Fruit fly (Drosophila melanogaster) whole organism, embryonic: ENCODE results near the gene CG16953.

Experiments
- Bdp1 ChIP-seq: fragments of 200-800 bp; sonication (Bioruptor generic); optimal IDR thresholded peaks from 3 replicates; lab custom pipeline; 2016; ENCODE audit warnings: missing biosample characterization, missing genetic modification characterization
- Bgb ChIP-seq: fragments of 200-800 bp; sonication (Bioruptor generic); IDR thresholded peaks from 2 replicates; pipeline ENCODE4 v1.3.6; 2022; ENCODE audit warnings: missing biosample characterization, missing genetic modification characterization; ENCODE audit not compliant: partially characterized antibody
- CG10209 ChIP-seq: fragments of 200-800 bp; sonication (Bioruptor generic); optimal IDR thresholded peaks from 3 replicates; lab custom pipeline; 2017; ENCODE audit warnings: missing biosample characterization, mild to moderate bottlenecking, missing genetic modification characterization, missing genetic modification reagents
- CG1024 ChIP-seq: fragments of 200-800 bp; sonication (Bioruptor generic); IDR thresholded peaks from 2 replicates; pipeline ENCODE4 v1.3.6; 2022; ENCODE audit warnings: missing biosample characterization, missing genetic modification characterization
- CG10267 ChIP-seq: fragments of 200-800 bp; sonication (Bioruptor generic); optimal IDR thresholded peaks from 2 replicates; lab custom pipeline; 2018; ENCODE audit warnings: missing biosample characterization, mild to moderate bottlenecking, missing genetic modification characterization, moderate library complexity
- CG10274 ChIP-seq: fragments of 200-800 bp; sonication (Bioruptor generic); optimal IDR thresholded peaks from 3 replicates; lab custom pipeline; 2017; ENCODE audit warnings: missing biosample characterization, mild to moderate bottlenecking, missing genetic modification characterization
- CG10543 ChIP-seq: fragments of 200-800 bp; sonication (Bioruptor generic); optimal IDR thresholded peaks from 3 replicates; lab custom pipeline; 2017; ENCODE audit warnings: missing biosample characterization, mild to moderate bottlenecking, missing genetic modification characterization, moderate library complexity
- CG11247 ChIP-seq: fragments of 200-800 bp; sonication (Bioruptor generic); IDR thresholded peaks from 2 replicates; pipeline ENCODE4 v1.3.6; 2022; ENCODE audit warnings: missing biosample characterization, missing genetic modification characterization
- CG11560 ChIP-seq: fragments of 200-800 bp; sonication (Bioruptor generic); IDR thresholded peaks from 3 replicates; pipeline ENCODE4 v1.3.6; 2022; ENCODE audit warnings: missing biosample characterization, missing genetic modification characterization
- CG11696 ChIP-seq: fragments of 200-800 bp; sonication (Bioruptor generic); IDR thresholded peaks from 2 replicates; pipeline ENCODE4 v1.3.6; 2022; ENCODE audit warnings: missing biosample characterization, missing genetic modification characterization
- CG12659 ChIP-seq: fragments of 200-800 bp; sonication (Bioruptor generic); optimal IDR thresholded peaks from 3 replicates; lab custom pipeline; 2017; ENCODE audit warnings: mild to moderate bottlenecking, missing biosample characterization, missing genetic modification reagents, missing genetic modification characterization
- CG13624 ChIP-seq: fragments of 200-800 bp; sonication (Bioruptor generic); optimal IDR thresholded peaks from 2 replicates; lab custom pipeline; 2016; ENCODE audit warnings: missing biosample characterization, missing genetic modification characterization
- CG18262 ChIP-seq: fragments of 200-800 bp; optimal IDR thresholded peaks from 3 replicates; lab custom pipeline; 2019; ENCODE audit warnings: missing biosample characterization, mild to moderate bottlenecking, missing genetic modification characterization, moderate library complexity
- CG3847 ChIP-seq: fragments of 200-800 bp; sonication (Bioruptor generic); IDR thresholded peaks from 2 replicates; pipeline ENCODE4 v1.3.6; 2022; ENCODE audit warnings: missing biosample characterization, missing genetic modification characterization
- CG6813 ChIP-seq: fragments of 200-800 bp; sonication (Bioruptor generic); optimal IDR thresholded peaks from 2 replicates; lab custom pipeline; 2017; ENCODE audit warnings: missing biosample characterization, missing genetic modification characterization, mild to moderate bottlenecking, moderate library complexity, missing genetic modification reagents
- CG7786 ChIP-seq: fragments of 200-800 bp; sonication (Bioruptor generic); optimal IDR thresholded peaks from 2 replicates; lab custom pipeline; 2016; ENCODE audit warnings: missing biosample characterization, missing genetic modification characterization
- CG7987 ChIP-seq: fragments of 200-800 bp; sonication (Bioruptor generic); optimal IDR thresholded peaks from 2 replicates; lab custom pipeline; 2018; ENCODE audit warnings: missing biosample characterization, mild to moderate bottlenecking, missing genetic modification characterization, moderate library complexity
- CG9727 ChIP-seq: fragments of 200-800 bp; sonication (Bioruptor generic); optimal IDR thresholded peaks from 3 replicates; lab custom pipeline; 2017; ENCODE audit warnings: missing biosample characterization, mild to moderate bottlenecking, missing genetic modification characterization
- CHES-1-like ChIP-seq: fragments of 200-800 bp; sonication (Bioruptor generic); optimal IDR thresholded peaks from 2 replicates; lab custom pipeline; 2016; ENCODE audit warnings: missing biosample characterization, missing genetic modification characterization
- Camta ChIP-seq: fragments of 200-800 bp; sonication (Bioruptor generic); optimal IDR thresholded peaks from 2 replicates; lab custom pipeline; 2016; ENCODE audit warnings: missing biosample characterization, missing genetic modification characterization
- Dfd ChIP-seq, 2 experiments: fragments of >200 bp; optimal IDR thresholded peaks; 2 replicates each; lab custom pipeline; 2017; ENCODE audit warnings: missing biosample characterization in 2 of 2, missing genetic modification characterization in 2 of 2
- Fer1 ChIP-seq: fragments of 200-800 bp; sonication (Bioruptor generic); optimal IDR thresholded peaks from 2 replicates; lab custom pipeline; 2017; ENCODE audit warnings: missing biosample characterization, mild to moderate bottlenecking, missing genetic modification characterization
- Lim3 ChIP-seq: fragments of 200-800 bp; sonication (Bioruptor generic); IDR thresholded peaks from 2 replicates; pipeline ENCODE4 v1.3.6; 2022; ENCODE audit warnings: missing biosample characterization, missing genetic modification characterization
- Lpt ChIP-seq: fragments of >200 bp; optimal IDR thresholded peaks from 2 replicates; lab custom pipeline; 2018; ENCODE audit warnings: missing biosample characterization, missing genetic modification characterization
- NC2β ChIP-seq: fragments of 200-800 bp; sonication (Bioruptor generic); optimal IDR thresholded peaks from 2 replicates; lab custom pipeline; 2016; ENCODE audit warnings: missing biosample characterization, missing genetic modification characterization
- NFAT ChIP-seq: fragments of 200-800 bp; sonication (Bioruptor generic); IDR thresholded peaks from 2 replicates; pipeline ENCODE4 v1.3.6; 2022; ENCODE audit warnings: missing biosample characterization, missing genetic modification characterization
- Ravus ChIP-seq: fragments of 200-800 bp; sonication (Bioruptor generic); IDR thresholded peaks from 2 replicates; pipeline ENCODE4 v1.3.6; 2022; ENCODE audit warnings: missing biosample characterization, missing genetic modification characterization
- Spps ChIP-seq: fragments of 200-800 bp; sonication (Bioruptor generic); optimal IDR thresholded peaks from 2 replicates; lab custom pipeline; 2018; ENCODE audit warnings: missing biosample characterization, mild to moderate bottlenecking, missing genetic modification characterization
- Ssrp ChIP-seq: fragments of 200-800 bp; sonication (Bioruptor generic); optimal IDR thresholded peaks from 2 replicates; lab custom pipeline; 2018; ENCODE audit warnings: missing biosample characterization, mild to moderate bottlenecking, missing genetic modification characterization, moderate library complexity
- TFAM ChIP-seq: fragments of 200-800 bp; sonication (Bioruptor generic); optimal IDR thresholded peaks from 2 replicates; lab custom pipeline; 2017; ENCODE audit warnings: missing biosample characterization, missing genetic modification characterization, inconsistent platforms
- Tbp ChIP-seq: fragments of >200 bp; optimal IDR thresholded peaks from 2 replicates; lab custom pipeline; 2018; ENCODE audit warnings: missing biosample characterization, missing genetic modification characterization
- ac ChIP-seq: fragments of 200-800 bp; sonication (Bioruptor generic); optimal IDR thresholded peaks from 3 replicates; lab custom pipeline; 2017; ENCODE audit warnings: missing biosample characterization, mild to moderate bottlenecking, missing genetic modification characterization
- ato ChIP-seq: fragments of 200-800 bp; sonication (Bioruptor generic); IDR thresholded peaks from 2 replicates; pipeline ENCODE4 v1.3.6; 2022; ENCODE audit warnings: missing biosample characterization, missing genetic modification characterization; ENCODE audit not compliant: partially characterized antibody
- cad ChIP-seq: fragments of >200 bp; optimal IDR thresholded peaks from 2 replicates; lab custom pipeline; 2017; ENCODE audit warnings: missing biosample characterization, missing genetic modification characterization
- crol ChIP-seq: fragments of 200-800 bp; sonication (Bioruptor generic); IDR thresholded peaks from 2 replicates; pipeline ENCODE4 v1.3.6; 2022; ENCODE audit warnings: missing biosample characterization, missing genetic modification characterization
- danr ChIP-seq: fragments of 200-800 bp; sonication (Bioruptor generic); IDR thresholded peaks from 2 replicates; pipeline ENCODE4 v1.3.6; 2022; ENCODE audit warnings: missing biosample characterization, missing genetic modification characterization
- dpn ChIP-seq, 2 experiments: fragments of 200-800 bp; sonication (Bioruptor generic); optimal IDR thresholded peaks; 3 replicates each; lab custom pipeline; 2016; ENCODE audit warnings: missing biosample characterization in 2 of 2, missing genetic modification characterization in 2 of 2
- en ChIP-seq: fragments of 200-800 bp; sonication (Bioruptor generic); optimal IDR thresholded peaks from 2 replicates; lab custom pipeline; 2016; ENCODE audit warnings: missing biosample characterization, missing genetic modification characterization
- eve ChIP-seq, 2 experiments: fragments of >200 bp; optimal IDR thresholded peaks; 2 replicates each; lab custom pipeline; 2017; ENCODE audit warnings: missing biosample characterization in 2 of 2, missing genetic modification characterization in 2 of 2
- grn ChIP-seq: fragments of 200-800 bp; sonication (Bioruptor generic); optimal IDR thresholded peaks from 3 replicates; lab custom pipeline; 2017; ENCODE audit warnings: missing biosample characterization, missing genetic modification characterization
- gsb-n ChIP-seq: fragments of 200-800 bp; sonication (Bioruptor generic); optimal IDR thresholded peaks from 3 replicates; lab custom pipeline; 2018; ENCODE audit warnings: missing biosample characterization, mild to moderate bottlenecking, missing genetic modification characterization
- knrl ChIP-seq: fragments of 200-800 bp; sonication (Bioruptor generic); IDR thresholded peaks from 3 replicates; pipeline ENCODE4 v1.3.6; 2022; ENCODE audit warnings: missing biosample characterization, missing genetic modification characterization; ENCODE audit not compliant: partially characterized antibody
- lbe ChIP-seq: fragments of 200-800 bp; sonication (Bioruptor generic); optimal IDR thresholded peaks from 2 replicates; lab custom pipeline; 2016; ENCODE audit warnings: missing biosample characterization, mild to moderate bottlenecking, missing genetic modification characterization
- lov ChIP-seq, 2 experiments: fragments of 200-800 bp in 1 of 2; fragments of >200 bp in 1 of 2; sonication (Bioruptor generic) in 1 of 2; IDR thresholded peaks in 1 of 2; optimal IDR thresholded peaks in 1 of 2; 2 replicates in 1 of 2; 3 replicates in 1 of 2; pipeline versions ENCODE4 v1.3.6 to Lab custom; 2017 to 2022; ENCODE audit warnings: missing biosample characterization in 1 of 2, missing genetic modification characterization in 1 of 2
- mam ChIP-seq: fragments of 200-800 bp; sonication (Bioruptor generic); optimal IDR thresholded peaks from 3 replicates; lab custom pipeline; 2016; ENCODE audit warnings: missing biosample characterization, missing genetic modification characterization
- pho ChIP-seq: fragments of 200-800 bp; sonication (Bioruptor generic); optimal IDR thresholded peaks from 2 replicates; lab custom pipeline; 2016; ENCODE audit warnings: missing biosample characterization, missing genetic modification characterization
- sima ChIP-seq: fragments of 200-800 bp; sonication (Bioruptor generic); optimal IDR thresholded peaks from 2 replicates; lab custom pipeline; 2016; ENCODE audit warnings: missing biosample characterization, missing genetic modification characterization
- tgo ChIP-seq: fragments of 200-800 bp; sonication (Bioruptor generic); IDR thresholded peaks from 3 replicates; pipeline ENCODE4 v1.3.6; 2022; ENCODE audit warnings: missing biosample characterization, missing genetic modification characterization
- tio ChIP-seq: fragments of 200-800 bp; sonication (Bioruptor generic); optimal IDR thresholded peaks from 2 replicates; lab custom pipeline; 2017; ENCODE audit warnings: missing biosample characterization, missing genetic modification characterization, inconsistent platforms
- wdn ChIP-seq: fragments of 200-800 bp; sonication (Bioruptor generic); IDR thresholded peaks from 2 replicates; pipeline ENCODE4 v1.3.6; 2022; ENCODE audit warnings: missing biosample characterization, missing genetic modification characterization
- zf30C ChIP-seq: fragments of 200-800 bp; sonication (Bioruptor generic); optimal IDR thresholded peaks from 3 replicates; lab custom pipeline; 2018; ENCODE audit warnings: missing biosample characterization, mild to moderate bottlenecking, missing genetic modification characterization

The CG16953 gene

dm6 chr3R:20633984-20634446 lies 48.4 kb upstream of the CG16953 start (continued):
- TF ChIP-seq Spps (tag; lab: Kevin White, UChicago) (peak; percentile 31), Ssrp (tag; lab: Kevin White, UChicago) (peak; percentile 57), CG18262 (tag; lab: Kevin White, UChicago) (no peak), tio (GFP tag; lab: Kevin White, UChicago) (no peak), Dfd (GFP tag; optimal IDR thresholded peaks at IDR 0.05; lab: Kevin White, UChicago) (no peak), CG13624 (peak; percentile 77), CG7786 (GFP tag; lab: Kevin White, UChicago) (peak; percentile 79), lov (optimal IDR thresholded peaks at IDR 0.05; lab: Kevin White, UChicago) (no peak), lov (GFP tag; IDR thresholded peaks at IDR 0.05; lab: Robert Waterston, UW) (0 out of 3 replicates have a peak, but pooled peaks have one; percentile 65), CG6813 (GFP tag; lab: Kevin White, UChicago) (peak; percentile 41), Ravus (GFP tag; lab: Robert Waterston, UW) (peak; percentile 21), Tbp (GFP tag; lab: Kevin White, UChicago) (no peak), CG11696 (GFP tag; lab: Robert Waterston, UW) (no peak), CHES-1-like (peak; percentile 78), Bdp1 (peak; percentile 11), Lim3 (no peak), zf30C (GFP tag; lab: Kevin White, UChicago) (no peak), CG10209 (GFP tag; lab: Kevin White, UChicago) (no peak), Camta (peak; percentile 41), CG10543 (GFP tag; lab: Kevin White, UChicago) (peak; percentile 63), eve (GFP tag; optimal IDR thresholded peaks at IDR 0.05; lab: Kevin White, UChicago) (no peak), CG10267 (no peak), knrl (GFP tag; lab: Robert Waterston, UW) (no peak), Bgb (GFP tag; lab: Robert Waterston, UW) (no peak), Lpt (GFP tag; lab: Kevin White, UChicago) (no peak), CG3847 (GFP tag; lab: Robert Waterston, UW) (peak; percentile 57), TFAM (GFP tag; lab: Kevin White, UChicago) (no peak), gsb-n (tag; lab: Kevin White, UChicago) (no peak), CG11247 (GFP tag; lab: Robert Waterston, UW) (peak; percentile 59), NC2β (GFP tag; lab: Kevin White, UChicago) (peak; percentile 47), en (GFP tag; lab: Kevin White, UChicago) (peak; percentile 6), lbe (GFP tag; lab: Kevin White, UChicago) (peak; percentile 39), CG1024 (GFP tag; lab: Robert Waterston, UW) (0 out of 2 replicates have a peak, but pooled peaks have one; percentile 21), CG7987 (GFP tag; lab: Kevin White, UChicago) (no peak), CG9727 (no peak), ac (no peak), NFAT (GFP tag; lab: Robert Waterston, UW) (peak; percentile 42; the same call in 1 of the 2 replicates), pho (GFP tag; lab: Kevin White, UChicago) (peak; percentile 63), sima (GFP tag; lab: Kevin White, UChicago) (peak; percentile 13), CG12659 (GFP tag; lab: Kevin White, UChicago) (no peak), danr (GFP tag; lab: Robert Waterston, UW) (peak; percentile 34; the same call in 1 of the 2 replicates), cad (GFP tag; lab: Kevin White, UChicago) (no peak), CG11560 (peak; percentile 38; the same call in 1 of the 3 replicates), CG10274 (GFP tag; lab: Kevin White, UChicago) (peak; percentile 95), crol (GFP tag; lab: Robert Waterston, UW) (peak; percentile 89), grn (GFP tag; lab: Kevin White, UChicago) (no peak), mam (GFP tag; lab: Kevin White, UChicago) (peak; percentile 77), wdn (GFP tag; lab: Robert Waterston, UW) (0 out of 2 replicates have a peak, but pooled peaks have one; percentile 12), ato (no peak), Fer1 (GFP tag; lab: Kevin White, UChicago) (peak; percentile 78), tgo (peak; percentile 66), dpn (GFP tag; optimal IDR thresholded peaks at IDR 0.05; lab: Kevin White, UChicago) (peak; percentile 65 to 73)
